Fruit fly (Drosophila melanogaster): ENCODE data around the gene p130CAS.
A peak's percentile ranks its signal among the peaks of the same experiment; 100 is the strongest.

p130CAS gene

DNA sequence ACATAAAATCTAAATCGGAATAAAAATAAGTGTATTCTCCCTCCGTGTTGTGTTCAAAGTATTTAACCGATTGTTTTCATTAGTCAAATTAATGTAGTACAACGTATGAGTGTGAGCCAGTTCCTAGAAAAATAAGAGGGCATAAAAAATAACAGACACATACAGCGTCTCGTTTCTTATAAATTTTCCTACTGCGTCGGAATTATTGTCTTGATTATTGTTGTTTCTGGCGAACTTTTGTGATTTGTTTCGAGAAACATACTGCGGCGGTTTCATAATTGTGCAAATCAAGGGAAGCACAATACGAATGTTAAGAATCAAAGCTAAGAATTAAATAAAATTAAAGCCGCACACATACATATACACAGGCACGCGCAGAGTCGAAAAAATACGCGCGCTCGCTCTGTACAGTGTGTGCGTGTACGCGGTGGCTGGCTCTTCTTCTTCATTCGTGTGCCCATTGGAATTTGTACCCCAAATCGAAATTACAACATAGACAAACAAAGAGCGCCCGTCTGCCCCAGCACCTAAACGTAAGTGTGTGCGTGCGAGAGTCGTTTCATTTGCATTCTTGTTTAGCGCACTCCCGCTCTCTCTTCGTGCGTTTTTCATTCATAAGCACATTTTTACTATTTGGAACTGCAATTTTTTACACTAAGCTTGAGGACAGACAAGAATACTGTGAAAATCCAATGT is 20.5 kb upstream of the p130CAS start (continued):
- peak; percentile 10 for TF ChIP-seq CG6765 (GFP tag; optimal IDR thresholded peaks at IDR 0.05)

DNA sequence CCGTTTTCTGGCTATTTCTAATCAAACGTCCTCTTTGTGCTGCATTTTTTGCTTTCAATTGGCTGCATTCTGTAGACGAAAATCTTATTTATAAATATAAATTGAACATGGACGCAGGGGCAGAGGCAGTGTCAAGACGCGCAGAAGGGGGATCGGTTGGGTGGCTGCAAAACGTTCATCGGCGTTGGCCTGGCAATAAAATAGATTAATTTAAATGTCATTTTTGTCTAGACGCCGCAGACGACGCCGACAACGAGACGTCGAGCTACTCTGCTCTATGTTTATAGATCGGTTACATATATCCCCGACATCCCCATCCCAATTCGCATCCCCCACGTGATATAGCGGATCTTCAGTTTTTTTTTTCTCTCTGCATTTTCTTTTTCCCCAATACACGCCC is 19.3 kb upstream of the p130CAS start:
- TF ChIP-seq chinmo (GFP tag; IDR thresholded peaks at IDR 0.05; ENCODE audit: partially characterized antibody) (0 out of 4 replicates have a peak, but pooled peaks have one; percentile 5), CG2120 (GFP tag; optimal IDR thresholded peaks at IDR 0.05) (no peak), btn (GFP tag; optimal IDR thresholded peaks at IDR 0.05) (no peak), rib (GFP tag; IDR thresholded peaks at IDR 0.05) (no peak), CG13624 (GFP tag; optimal IDR thresholded peaks at IDR 0.05) (no peak), GATAe (GFP tag; conservative IDR thresholded peaks at IDR 0.05) (no peak), sens (GFP tag) (peak; percentile 71), nmo (GFP tag; optimal IDR thresholded peaks at IDR 0.05) (no peak), jumu (GFP tag; optimal IDR thresholded peaks at IDR 0.05) (no peak), CG32532 (GFP tag; IDR thresholded peaks at IDR 0.05) (0 out of 2 replicates have a peak, but pooled peaks have one; percentile 12), chm (GFP tag; IDR thresholded peaks at IDR 0.05) (peak; percentile 36; the same call in 1 of the 2 replicates), prd (optimal IDR thresholded peaks at IDR 0.05) (no peak), prd (GFP tag; IDR thresholded peaks at IDR 0.05) (no peak), CG11085 (GFP tag; IDR thresholded peaks at IDR 0.05) (no peak), CG18262 (tag; optimal IDR thresholded peaks at IDR 0.05) (no peak), CG1233 (GFP tag; optimal IDR thresholded peaks at IDR 0.05) (no peak), Oli (tag; optimal IDR thresholded peaks at IDR 0.05) (no peak), Med (GFP tag) (peak; percentile 90), dpn (GFP tag; optimal IDR thresholded peaks at IDR 0.05) (no peak), Nf-YA (GFP tag; IDR thresholded peaks at IDR 0.05) (no peak), sd (tag; optimal IDR thresholded peaks at IDR 0.05) (no peak), Max (GFP tag; optimal IDR thresholded peaks at IDR 0.05) (no peak), sqz (GFP tag; optimal IDR thresholded peaks at IDR 0.05) (no peak), gce (GFP tag; IDR thresholded peaks at IDR 0.05) (no peak), CG9817 (tag; optimal IDR thresholded peaks at IDR 0.05) (no peak), HLH3B (GFP tag; IDR thresholded peaks at IDR 0.05) (no peak), esg (GFP tag; conservative IDR thresholded peaks at IDR 0.05) (no peak), insv (GFP tag; optimal IDR thresholded peaks at IDR 0.05) (no peak), Chrac-16 (GFP tag; optimal IDR thresholded peaks at IDR 0.05) (no peak), sr (GFP tag; IDR thresholded peaks at IDR 0.05) (peak; percentile 79; the same call in 2 of the 3 replicates), Dip3 (GFP tag; optimal IDR thresholded peaks at IDR 0.05) (no peak), E2f2 (GFP tag; IDR thresholded peaks at IDR 0.05) (no peak), Rfx (GFP tag; IDR thresholded peaks at IDR 0.05) (peak; percentile 29; the same call in 1 of the 2 replicates), CG18011 (GFP tag; optimal IDR thresholded peaks at IDR 0.05) (no peak), CG4328 (GFP tag; optimal IDR thresholded peaks at IDR 0.05) (peak; percentile 41), Optix (GFP tag; IDR thresholded peaks at IDR 0.05) (no peak), CG12769 (tag; optimal IDR thresholded peaks at IDR 0.05) (peak; percentile 61), Trl (optimal IDR thresholded peaks at IDR 0.05) (no peak), Trl (GFP tag; optimal IDR thresholded peaks at IDR 0.05) (no peak), Atf-2 (GFP tag; optimal IDR thresholded peaks at IDR 0.05) (no peak), cwo (GFP tag; optimal IDR thresholded peaks at IDR 0.05) (peak; percentile 1), CG10543 (GFP tag; optimal IDR thresholded peaks at IDR 0.05) (peak; percentile 36), CG31388 (GFP tag; optimal IDR thresholded peaks at IDR 0.05) (no peak), crol (GFP tag; IDR thresholded peaks at IDR 0.05) (peak; percentile 64)

Data from whole organism, embryonic.